Worm (Caenorhabditis elegans): ENCODE data around the gene K01A11.3.
A peak's percentile ranks its signal among the peaks of the same experiment; 100 is the strongest.

Gene K01A11.3

DNA sequence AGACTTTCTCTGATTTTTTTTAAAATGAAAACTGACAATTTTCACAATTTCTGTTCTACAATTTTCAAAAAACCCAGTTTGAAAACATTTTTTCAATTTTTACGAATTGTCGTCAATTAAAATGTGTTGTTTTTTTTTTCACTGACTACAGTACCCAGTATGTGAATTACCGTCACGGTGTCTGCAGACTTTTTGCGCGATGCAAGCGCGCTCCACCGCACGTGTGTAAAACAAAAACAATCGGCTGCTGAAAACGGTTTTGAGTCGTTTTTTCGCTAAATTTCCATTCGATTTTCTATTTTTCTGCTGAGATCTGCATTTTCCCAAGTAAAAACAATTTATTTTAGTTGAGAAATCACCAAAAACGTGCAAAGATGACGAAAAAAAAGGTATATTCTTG, 3.8 kb upstream of the K01A11.3 start:
- TF ChIP-seq nhr-129 (tag; optimal IDR thresholded peaks at IDR 0.05) (peak; percentile 94), C34F6.9 (tag; optimal IDR thresholded peaks at IDR 0.05) (peak; percentile 98), nhr-6 (tag; optimal IDR thresholded peaks at IDR 0.05) (peak; percentile 96), ztf-4 (tag; optimal IDR thresholded peaks at IDR 0.05) (peak; percentile 96), nhr-11 (tag; optimal IDR thresholded peaks at IDR 0.05) (no peak), lin-39 (tag; optimal IDR thresholded peaks at IDR 0.05) (no peak), elt-1 (tag; optimal IDR thresholded peaks at IDR 0.05) (no peak), unc-62 (GFP tag; optimal IDR thresholded peaks at IDR 0.05) (no peak), mab-5 (tag; optimal IDR thresholded peaks at IDR 0.05) (peak; percentile 93), alr-1 (tag; optimal IDR thresholded peaks at IDR 0.05) (no peak), sem-4 (tag; optimal IDR thresholded peaks at IDR 0.05) (peak; percentile 98), ztf-11 (tag; optimal IDR thresholded peaks at IDR 0.05) (no peak), mdl-1 (tag; optimal IDR thresholded peaks at IDR 0.05) (peak; percentile 41 to 88), lin-11 (tag; optimal IDR thresholded peaks at IDR 0.05) (peak; percentile 93), crh-2 (tag; optimal IDR thresholded peaks at IDR 0.05) (peak; percentile 99), elt-3 (tag; optimal IDR thresholded peaks at IDR 0.05) (no peak), nhr-25 (tag; optimal IDR thresholded peaks at IDR 0.05) (peak; percentile 99), aly-2 (tag; optimal IDR thresholded peaks at IDR 0.05) (no peak), skn-1 (tag; optimal IDR thresholded peaks at IDR 0.05) (peak; percentile 71), R02D3.7 (tag; optimal IDR thresholded peaks at IDR 0.05) (peak; percentile 84), lin-13 (GFP tag; optimal IDR thresholded peaks at IDR 0.05) (peak; percentile 99), nhr-237 (tag; optimal IDR thresholded peaks at IDR 0.05) (peak; percentile 86), blmp-1 (tag; optimal IDR thresholded peaks at IDR 0.05; ENCODE audit: insufficient read depth) (peak; percentile 89), lsy-2 (tag; optimal IDR thresholded peaks at IDR 0.05) (peak; percentile 99 to 100), Y55F3AM.14 (GFP tag; optimal IDR thresholded peaks at IDR 0.05) (peak; percentile 96), nhr-77 (tag; optimal IDR thresholded peaks at IDR 0.05) (peak; percentile 91), sma-3 (GFP tag; optimal IDR thresholded peaks at IDR 0.05) (peak; percentile 100), snpc-4 (tag; optimal IDR thresholded peaks at IDR 0.05) (peak; percentile 90), ZK546.5 (tag; optimal IDR thresholded peaks at IDR 0.05) (peak; percentile 83), zag-1 (tag; optimal IDR thresholded peaks at IDR 0.05) (peak; percentile 93), ama-1 (optimal IDR thresholded peaks at IDR 0.05) (no peak), nhr-21 (tag; optimal IDR thresholded peaks at IDR 0.05) (peak; percentile 99), mbf-1 (tag; optimal IDR thresholded peaks at IDR 0.05) (peak; percentile 56), unc-39 (tag; optimal IDR thresholded peaks at IDR 0.05) (no peak), unc-55 (GFP tag; optimal IDR thresholded peaks at IDR 0.05) (peak; percentile 99), nhr-23 (tag; optimal IDR thresholded peaks at IDR 0.05) (no peak), fos-1 (tag; optimal IDR thresholded peaks at IDR 0.05) (peak; percentile 96), sma-9 (GFP tag; optimal IDR thresholded peaks at IDR 0.05) (peak; percentile 97), sma-9 (tag; optimal IDR thresholded peaks at IDR 0.05) (no peak), ztf-1 (GFP tag; conservative IDR thresholded peaks at IDR 0.05) (no peak), nhr-12 (tag; optimal IDR thresholded peaks at IDR 0.05) (peak; percentile 59), F13H6.1 (tag; optimal IDR thresholded peaks at IDR 0.05) (peak; percentile 94), ceh-16 (tag; optimal IDR thresholded peaks at IDR 0.05) (peak; percentile 88), peb-1 (tag; optimal IDR thresholded peaks at IDR 0.05) (no peak), gmeb-1 (tag; optimal IDR thresholded peaks at IDR 0.05) (peak; percentile 97), egl-27 (tag; optimal IDR thresholded peaks at IDR 0.05) (peak; percentile 96), nhr-10 (tag; optimal IDR thresholded peaks at IDR 0.05) (peak; percentile 82), dmd-4 (tag; optimal IDR thresholded peaks at IDR 0.05) (peak; percentile 53), ceh-82 (tag; optimal IDR thresholded peaks at IDR 0.05) (peak; percentile 91)

Data from whole organism, L2 larva.